Worm (Caenorhabditis elegans) whole organism, L2 larva: ENCODE results near the gene R09A8.5.

Source experiments
- ama-1 ChIP-seq: fragments of 150-350 bp; optimal IDR thresholded peaks from 2 replicates; lab custom pipeline; 2018; ENCODE audit warnings: inconsistent platforms
- blmp-1 ChIP-seq: sonication (generic microtip); optimal IDR thresholded peaks from 2 replicates; lab custom pipeline; 2017; ENCODE audit warnings: missing genetic modification characterization, mild to moderate bottlenecking, missing compliant biosample characterization, antibody characterized with exemption, moderate library complexity; ENCODE audit not compliant: insufficient read depth
- elt-1 ChIP-seq: fragments of 150-350 bp; optimal IDR thresholded peaks from 2 replicates; lab custom pipeline; 2014; ENCODE audit warnings: missing biosample characterization, missing genetic modification characterization
- mab-5 ChIP-seq: fragments of 150-350 bp; optimal IDR thresholded peaks from 2 replicates; lab custom pipeline; 2014; ENCODE audit warnings: missing biosample characterization, missing genetic modification characterization
- mbf-1 ChIP-seq: sonication (generic microtip); optimal IDR thresholded peaks from 2 replicates; lab custom pipeline; 2017; ENCODE audit warnings: missing biosample characterization, missing genetic modification characterization
- nhr-11 ChIP-seq: fragments of 150-350 bp; optimal IDR thresholded peaks from 2 replicates; lab custom pipeline; 2014; ENCODE audit warnings: missing biosample characterization, missing genetic modification characterization
- nhr-12 ChIP-seq: fragments of 150-350 bp; optimal IDR thresholded peaks from 2 replicates; lab custom pipeline; 2014; ENCODE audit warnings: missing biosample characterization, missing genetic modification characterization
- unc-62 ChIP-seq: fragments of 150-350 bp; optimal IDR thresholded peaks from 2 replicates; lab custom pipeline; 2014; ENCODE audit warnings: missing biosample characterization, missing genetic modification reagents, missing genetic modification characterization
- ztf-11 ChIP-seq: sonication (generic microtip); optimal IDR thresholded peaks from 2 replicates; lab custom pipeline; 2017; ENCODE audit warnings: missing biosample characterization, missing genetic modification characterization

DNA sequence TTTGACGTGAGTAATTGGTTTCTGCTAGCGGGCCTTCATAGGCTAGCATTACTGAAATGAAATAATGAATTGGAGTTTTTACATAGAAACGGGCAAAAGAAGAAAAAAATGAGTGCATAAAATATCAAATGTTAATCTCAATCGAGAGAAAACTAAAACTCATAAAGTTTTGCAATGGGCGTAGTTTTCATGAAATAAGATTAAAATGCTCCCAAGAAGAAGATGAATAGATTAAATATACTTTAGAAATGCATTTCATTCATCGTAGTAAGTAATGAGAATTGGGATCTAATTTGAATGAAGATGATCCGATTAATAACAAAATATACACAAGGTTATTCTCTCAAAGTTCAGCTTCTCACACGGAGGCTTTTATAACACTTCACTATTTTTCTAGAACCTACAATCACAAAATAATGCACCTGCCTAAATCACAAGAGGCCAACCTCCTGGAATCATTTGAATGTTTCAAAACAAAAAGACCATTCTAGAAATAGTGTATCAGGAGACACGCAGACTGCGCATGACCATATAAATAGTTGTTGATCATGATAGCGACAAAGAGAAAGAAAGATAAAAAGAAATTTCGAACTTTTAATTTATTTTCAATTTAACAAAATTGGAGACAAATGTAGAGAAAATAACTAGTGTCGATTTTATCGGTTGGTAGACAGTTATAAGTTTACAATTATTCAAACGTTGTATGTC, 27.6 kb upstream of the R09A8.5 start, which contains the start of gene nhr-17:
- TF ChIP-seq elt-1 (tag; lab: Kevin White, UChicago) (no peak), nhr-12 (tag; lab: Kevin White, UChicago) (no peak), blmp-1 (tag; lab: Kevin White, UChicago) (no peak), ztf-11 (no peak), mab-5 (tag; lab: Kevin White, UChicago) (no peak), mbf-1 (tag; lab: Kevin White, UChicago) (no peak), ama-1 (lab: Kevin White, UChicago) (no peak), nhr-11 (tag; lab: Kevin White, UChicago) (no peak), unc-62 (no peak)
